Fruit fly (Drosophila melanogaster) whole organism, prepupa: ENCODE results near the gene RpS6.

ENCODE experiments used
- Blimp-1 ChIP-seq: fragments of 200-800 bp; sonication (Bioruptor generic); optimal IDR thresholded peaks from 3 replicates; lab custom pipeline; 2017; ENCODE audit warnings: missing biosample characterization, missing genetic modification characterization, mild to moderate bottlenecking, moderate library complexity, missing genetic modification reagents
- CG10631 ChIP-seq: fragments of 200-800 bp; sonication (Bioruptor generic); optimal IDR thresholded peaks from 2 replicates; lab custom pipeline; 2016; ENCODE audit warnings: missing biosample characterization, missing genetic modification characterization
- CG11762 ChIP-seq: fragments of 200-800 bp; sonication (Bioruptor generic); optimal IDR thresholded peaks from 3 replicates; lab custom pipeline; 2016; ENCODE audit warnings: missing biosample characterization, missing genetic modification characterization; ENCODE audit not compliant: insufficient read depth
- CG11902 ChIP-seq: fragments of 200-800 bp; sonication (Bioruptor generic); optimal IDR thresholded peaks from 3 replicates; lab custom pipeline; 2016; ENCODE audit warnings: missing biosample characterization, missing genetic modification characterization
- CG15336 ChIP-seq: fragments of 200-800 bp; sonication (Bioruptor generic); IDR thresholded peaks from 2 replicates; pipeline ENCODE4 v1.3.6; 2022; ENCODE audit warnings: missing biosample characterization, missing genetic modification characterization
- CG1621 ChIP-seq: fragments of 200-800 bp; sonication (Bioruptor generic); optimal IDR thresholded peaks from 3 replicates; lab custom pipeline; 2018; ENCODE audit warnings: missing biosample characterization, mild to moderate bottlenecking, missing genetic modification characterization
- CG16779 ChIP-seq: fragments of 200-800 bp; sonication (Bioruptor generic); optimal IDR thresholded peaks from 3 replicates; lab custom pipeline; 2017; ENCODE audit warnings: missing biosample characterization, mild to moderate bottlenecking, missing genetic modification characterization
- CG31627 ChIP-seq: fragments of 200-800 bp; sonication (Bioruptor generic); optimal IDR thresholded peaks from 3 replicates; lab custom pipeline; 2016; ENCODE audit warnings: missing biosample characterization, missing genetic modification characterization
- CG32006 ChIP-seq: fragments of 200-800 bp; sonication (Bioruptor generic); optimal IDR thresholded peaks from 3 replicates; lab custom pipeline; 2017; ENCODE audit warnings: missing biosample characterization, mild to moderate bottlenecking, missing genetic modification characterization
- CG34406 ChIP-seq: fragments of 200-800 bp; sonication (Bioruptor generic); optimal IDR thresholded peaks from 3 replicates; lab custom pipeline; 2016; ENCODE audit warnings: missing biosample characterization, missing genetic modification characterization
- CG3919 ChIP-seq: fragments of 200-800 bp; sonication (Bioruptor generic); optimal IDR thresholded peaks from 3 replicates; lab custom pipeline; 2016; ENCODE audit warnings: missing biosample characterization, missing genetic modification characterization
- CG4318 ChIP-seq: fragments of 200-800 bp; sonication (Bioruptor generic); optimal IDR thresholded peaks from 3 replicates; lab custom pipeline; 2017; ENCODE audit warnings: missing biosample characterization, mild to moderate bottlenecking, missing genetic modification characterization
- CG6163 ChIP-seq: fragments of 200-800 bp; sonication (Bioruptor generic); IDR thresholded peaks from 3 replicates; pipeline ENCODE4 v1.3.6; 2022; ENCODE audit warnings: missing biosample characterization, missing genetic modification characterization
- CG6276 ChIP-seq: fragments of 200-800 bp; sonication (Bioruptor generic); optimal IDR thresholded peaks from 2 replicates; lab custom pipeline; 2017; ENCODE audit warnings: missing biosample characterization, mild to moderate bottlenecking, missing genetic modification characterization
- CG6792 ChIP-seq: fragments of 200-800 bp; sonication (Bioruptor generic); optimal IDR thresholded peaks from 3 replicates; lab custom pipeline; 2016; ENCODE audit warnings: missing biosample characterization, missing genetic modification characterization
- CG6854 ChIP-seq: fragments of 200-800 bp; sonication (Bioruptor generic); optimal IDR thresholded peaks from 2 replicates; lab custom pipeline; 2017; ENCODE audit warnings: missing biosample characterization, mild to moderate bottlenecking, missing genetic modification characterization
- CG7368 ChIP-seq: fragments of 200-800 bp; sonication (Bioruptor generic); optimal IDR thresholded peaks from 3 replicates; lab custom pipeline; 2016; ENCODE audit warnings: missing biosample characterization, missing genetic modification characterization
- CG8632 ChIP-seq: fragments of 200-800 bp; sonication (Bioruptor generic); optimal IDR thresholded peaks from 3 replicates; lab custom pipeline; 2016; ENCODE audit warnings: missing biosample characterization, missing genetic modification characterization
- CG9139 ChIP-seq: fragments of 200-800 bp; sonication (Bioruptor generic); optimal IDR thresholded peaks from 3 replicates; lab custom pipeline; 2017; ENCODE audit warnings: missing biosample characterization, mild to moderate bottlenecking, missing genetic modification characterization
- Eip75B ChIP-seq: fragments of 200-800 bp; sonication (Bioruptor generic); optimal IDR thresholded peaks from 3 replicates; lab custom pipeline; 2016; ENCODE audit warnings: missing biosample characterization, missing genetic modification characterization
- Eip78C ChIP-seq: fragments of 200-800 bp; sonication (Bioruptor generic); peaks from one replicate; lab custom pipeline; 2016; ENCODE audit warnings: missing biosample characterization, missing genetic modification characterization
- Ets21C ChIP-seq: fragments of 200-800 bp; sonication (Bioruptor generic); optimal IDR thresholded peaks from 3 replicates; lab custom pipeline; 2016; ENCODE audit warnings: missing biosample characterization, missing genetic modification characterization
- Gug ChIP-seq: fragments of 200-800 bp; sonication (Bioruptor generic); IDR thresholded peaks from 2 replicates; pipeline ENCODE4 v1.3.6; 2022; ENCODE audit warnings: missing biosample characterization, missing genetic modification characterization
- Hr38 ChIP-seq: sonication (Bioruptor generic); optimal IDR thresholded peaks from 2 replicates; lab custom pipeline; 2016; ENCODE audit warnings: missing biosample characterization, missing genetic modification characterization
- Hr4 ChIP-seq: fragments of 200-800 bp; sonication (Bioruptor generic); optimal IDR thresholded peaks from 3 replicates; lab custom pipeline; 2016; ENCODE audit warnings: missing biosample characterization, missing genetic modification characterization
- Lpt ChIP-seq: fragments of 200-800 bp; sonication (Bioruptor generic); optimal IDR thresholded peaks from 3 replicates; lab custom pipeline; 2016; ENCODE audit warnings: missing biosample characterization, missing genetic modification characterization
- Met ChIP-seq: fragments of 200-800 bp; sonication (Bioruptor generic); optimal IDR thresholded peaks from 3 replicates; lab custom pipeline; 2016; ENCODE audit warnings: missing biosample characterization, missing genetic modification characterization
- Smox ChIP-seq: fragments of 200-800 bp; sonication (Bioruptor generic); optimal IDR thresholded peaks from 3 replicates; lab custom pipeline; 2016; ENCODE audit warnings: missing biosample characterization, missing genetic modification characterization
- Sox102F ChIP-seq: fragments of 200-800 bp; sonication (Bioruptor generic); optimal IDR thresholded peaks from 2 replicates; lab custom pipeline; 2016; ENCODE audit warnings: missing biosample characterization, mild to moderate bottlenecking, missing genetic modification characterization
- Sox14 ChIP-seq: fragments of 200-800 bp; sonication (Bioruptor generic); optimal IDR thresholded peaks from 3 replicates; lab custom pipeline; 2016; ENCODE audit warnings: missing biosample characterization, missing genetic modification characterization
- Sox15 ChIP-seq: fragments of 200-800 bp; sonication (Bioruptor generic); optimal IDR thresholded peaks from 3 replicates; lab custom pipeline; 2016; ENCODE audit warnings: missing biosample characterization, missing genetic modification characterization
- acj6 ChIP-seq: fragments of 200-800 bp; sonication (Bioruptor generic); optimal IDR thresholded peaks from 3 replicates; lab custom pipeline; 2016; ENCODE audit warnings: missing biosample characterization, missing genetic modification characterization
- cyc ChIP-seq: fragments of 200-800 bp; sonication (Bioruptor generic); optimal IDR thresholded peaks from 3 replicates; lab custom pipeline; 2016; ENCODE audit warnings: missing biosample characterization, missing genetic modification characterization
- dac ChIP-seq: fragments of 200-800 bp; sonication (Bioruptor generic); optimal IDR thresholded peaks from 2 replicates; lab custom pipeline; 2017; ENCODE audit warnings: missing biosample characterization, mild to moderate bottlenecking, missing genetic modification characterization
- dsx ChIP-seq: fragments of 200-800 bp; optimal IDR thresholded peaks from 3 replicates; lab custom pipeline; 2019; ENCODE audit warnings: missing biosample characterization, mild to moderate bottlenecking, missing genetic modification characterization, moderate library complexity; ENCODE audit not compliant: poor library complexity, severe bottlenecking
- eg ChIP-seq: fragments of 200-800 bp; sonication (Bioruptor generic); IDR thresholded peaks from 3 replicates; pipeline ENCODE4 v1.3.6; 2022; ENCODE audit warnings: missing biosample characterization, missing genetic modification characterization
- esn ChIP-seq: fragments of 200-800 bp; sonication (Bioruptor generic); optimal IDR thresholded peaks from 2 replicates; lab custom pipeline; 2016; ENCODE audit warnings: missing biosample characterization, mild to moderate bottlenecking, missing genetic modification characterization, moderate library complexity
- fkh ChIP-seq: fragments of 200-800 bp; sonication (Bioruptor generic); optimal IDR thresholded peaks from 3 replicates; lab custom pipeline; 2017; ENCODE audit warnings: missing biosample characterization, mild to moderate bottlenecking, missing genetic modification characterization, moderate library complexity
- lz ChIP-seq: fragments of 200-800 bp; sonication (Bioruptor generic); optimal IDR thresholded peaks from 3 replicates; lab custom pipeline; 2016; ENCODE audit warnings: missing biosample characterization, missing genetic modification characterization
- net ChIP-seq: fragments of 200-800 bp; sonication (Bioruptor generic); optimal IDR thresholded peaks from 3 replicates; lab custom pipeline; 2016; ENCODE audit warnings: missing biosample characterization, missing genetic modification characterization
- pdm3 ChIP-seq: fragments of 200-800 bp; sonication (Bioruptor generic); optimal IDR thresholded peaks from 3 replicates; lab custom pipeline; 2016; ENCODE audit warnings: missing biosample characterization, missing genetic modification characterization
- salr ChIP-seq, 2 experiments: fragments of 200-800 bp; sonication (Bioruptor generic); optimal IDR thresholded peaks; 3 replicates each; lab custom pipeline; 2016 to 2018; ENCODE audit warnings: missing biosample characterization in 2 of 2, missing genetic modification characterization in 2 of 2, mild to moderate bottlenecking in 1 of 2
- spab ChIP-seq: fragments of 200-800 bp; sonication (Bioruptor generic); optimal IDR thresholded peaks from 2 replicates; lab custom pipeline; 2017; ENCODE audit warnings: missing biosample characterization, mild to moderate bottlenecking, missing genetic modification characterization, missing genetic modification reagents
- svp ChIP-seq: fragments of 200-800 bp; sonication (Bioruptor generic); peaks from one replicate; lab custom pipeline; 2016; ENCODE audit warnings: missing biosample characterization, missing genetic modification characterization
- topi ChIP-seq: fragments of 200-800 bp; sonication (Bioruptor generic); optimal IDR thresholded peaks from 3 replicates; lab custom pipeline; 2016; ENCODE audit warnings: missing biosample characterization, missing genetic modification characterization
- vri ChIP-seq: fragments of 200-800 bp; sonication (Bioruptor generic); optimal IDR thresholded peaks from 3 replicates; lab custom pipeline; 2016; ENCODE audit warnings: missing biosample characterization, mild to moderate bottlenecking, missing genetic modification characterization

RpS6 gene

dm6 chrX:7946858-7947313, 45.8 kb upstream of the RpS6 start, which contains the start of gene orion (continued):
- TF ChIP-seq CG4318 (GFP tag; lab: Kevin White, UChicago) (no peak), Gug (no peak), svp (GFP tag; lab: Kevin White, UChicago) (peak; percentile 99), cyc (GFP tag; lab: Kevin White, UChicago) (no peak), Hr38 (GFP tag; lab: Kevin White, UChicago) (no peak), CG34406 (GFP tag; lab: Kevin White, UChicago) (peak; percentile 16), Sox15 (GFP tag; lab: Kevin White, UChicago) (no peak), CG32006 (no peak), CG31627 (GFP tag; lab: Kevin White, UChicago) (no peak), topi (peak; percentile 29), CG10631 (GFP tag; lab: Kevin White, UChicago) (no peak), Eip78C (peak; percentile 84), Met (GFP tag; lab: Kevin White, UChicago) (no peak), salr (GFP tag; optimal IDR thresholded peaks at IDR 0.05; lab: Kevin White, UChicago) (peak in 1 of 2 experiments; percentile 58), lz (peak; percentile 17), CG6854 (no peak), esn (peak; percentile 34)

- TF ChIP-seq dsx (GFP tag; lab: Kevin White, UChicago) (peak; percentile 64), Sox14 (GFP tag; lab: Kevin White, UChicago) (peak; percentile 66), acj6 (GFP tag; lab: Kevin White, UChicago) (peak; percentile 56), cyc (GFP tag; lab: Kevin White, UChicago) (peak; percentile 75), Hr4 (GFP tag; lab: Kevin White, UChicago) (peak; percentile 68), Eip78C (peak; percentile 89), Blimp-1 (GFP tag; lab: Kevin White, UChicago) (peak; percentile 55), eg (GFP tag; lab: Robert Waterston, UW) (peak; percentile 69), CG9139 (GFP tag; lab: Kevin White, UChicago) (no peak), spab (GFP tag; lab: Kevin White, UChicago) (peak; percentile 34), CG11902 (GFP tag; lab: Kevin White, UChicago) (peak; percentile 29), CG15336 (GFP tag; lab: Robert Waterston, UW) (peak; percentile 60), net (GFP tag; lab: Kevin White, UChicago) (peak; percentile 42), CG32006 (peak; percentile 71), Lpt (GFP tag; lab: Kevin White, UChicago) (peak; percentile 48), CG16779 (peak; percentile 58), Eip75B (GFP tag; lab: Kevin White, UChicago) (peak; percentile 57), CG3919 (GFP tag; lab: Kevin White, UChicago) (peak; percentile 47), CG8632 (GFP tag; lab: Kevin White, UChicago) (peak; percentile 36), CG6792 (GFP tag; lab: Kevin White, UChicago) (peak; percentile 60), Gug (peak; percentile 29; the same call in 1 of the 2 replicates), pdm3 (GFP tag; lab: Kevin White, UChicago) (peak; percentile 61), fkh (GFP tag; lab: Kevin White, UChicago) (peak; percentile 72), vri (GFP tag; lab: Kevin White, UChicago) (peak; percentile 88), Ets21C (GFP tag; lab: Kevin White, UChicago) (peak; percentile 67), CG6163 (peak; percentile 76; the same call in 1 of the 3 replicates), Sox15 (GFP tag; lab: Kevin White, UChicago) (peak; percentile 39), CG6854 (peak; percentile 35), lz (peak; percentile 77), dac (GFP tag; lab: Kevin White, UChicago) (peak; percentile 41), CG6276 (peak; percentile 51), CG11762 (peak; percentile 45), CG1621 (peak; percentile 40), CG7368 (GFP tag; lab: Kevin White, UChicago) (peak; percentile 61), Smox (peak; percentile 68), esn (peak; percentile 69), CG4318 (GFP tag; lab: Kevin White, UChicago) (peak; percentile 43), Sox102F (GFP tag; lab: Kevin White, UChicago) (peak; percentile 72), Hr38 (GFP tag; lab: Kevin White, UChicago) (no peak)
Measured at dm6 chrX:7944772-7945722, 43.9 kb upstream of the RpS6 start.
